Worm (Caenorhabditis elegans) whole organism, mixed stage, embryonic: ENCODE measurements around the gene smz-1.

Experiments used
- ceh-83 ChIP-seq: fragments of 200-800 bp; sonication (Bioruptor generic); optimal IDR thresholded peaks from 2 replicates; lab custom pipeline; 2018; ENCODE audit warnings: mild to moderate bottlenecking, missing genetic modification characterization, missing compliant biosample characterization
- ces-1 ChIP-seq: fragments of 150-350 bp; optimal IDR thresholded peaks from 2 replicates; lab custom pipeline; 2014; ENCODE audit warnings: missing biosample characterization, missing genetic modification reagents, missing genetic modification characterization
- elt-3 ChIP-seq: fragments of 150-350 bp; optimal IDR thresholded peaks from 2 replicates; lab custom pipeline; 2014; ENCODE audit warnings: missing biosample characterization, missing genetic modification characterization
- ham-2 ChIP-seq: fragments of 200-800 bp; sonication (Bioruptor generic); optimal IDR thresholded peaks from 2 replicates; lab custom pipeline; 2018; ENCODE audit warnings: mild to moderate bottlenecking, missing genetic modification characterization, missing compliant biosample characterization
- mep-1 ChIP-seq: fragments of 150-350 bp; optimal IDR thresholded peaks from 2 replicates; lab custom pipeline; 2017; ENCODE audit warnings: missing biosample characterization, missing genetic modification reagents, missing genetic modification characterization, inconsistent platforms
- nhr-12 ChIP-seq: fragments of 150-350 bp; optimal IDR thresholded peaks from 2 replicates; lab custom pipeline; 2014; ENCODE audit warnings: missing biosample characterization, missing genetic modification characterization
- nhr-28 ChIP-seq: fragments of 150-350 bp; optimal IDR thresholded peaks from 2 replicates; lab custom pipeline; 2014; ENCODE audit warnings: missing biosample characterization, missing genetic modification characterization
- nhr-76 ChIP-seq: sonication (generic microtip); optimal IDR thresholded peaks from 2 replicates; lab custom pipeline; 2017; ENCODE audit warnings: missing biosample characterization, missing genetic modification characterization
- unc-62 ChIP-seq: fragments of 150-350 bp; optimal IDR thresholded peaks from 2 replicates; lab custom pipeline; 2014; ENCODE audit warnings: missing biosample characterization, missing genetic modification reagents, missing genetic modification characterization
- ztf-11 ChIP-seq: fragments of 150-350 bp; optimal IDR thresholded peaks from 2 replicates; lab custom pipeline; 2014; ENCODE audit warnings: missing biosample characterization, missing genetic modification characterization

DNA sequence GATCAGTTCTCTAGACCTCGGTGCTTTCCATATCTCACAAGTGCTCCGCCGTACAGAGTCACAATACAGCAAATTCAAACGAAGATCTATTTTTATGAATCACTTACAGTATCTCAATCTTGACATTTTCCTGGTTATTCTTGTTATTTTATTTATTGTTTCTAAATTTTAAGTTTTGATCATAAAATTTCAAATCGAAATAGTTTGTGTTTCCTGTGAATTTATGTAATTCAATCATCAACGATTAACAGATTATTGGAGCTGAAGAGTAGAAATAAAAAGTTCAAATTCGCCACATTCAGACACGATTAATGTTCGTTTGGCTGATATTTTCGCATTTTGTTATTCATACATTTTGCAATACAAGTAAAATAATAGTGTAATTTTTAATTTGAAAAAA lies 22.5 kb upstream of the smz-1 start, which contains the start of gene clec-184:
- no peak for TF ChIP-seq ztf-11
- no peak for TF ChIP-seq unc-62 (GFP tag; lab: Kevin White, UChicago)
- TF ChIP-seq mep-1: no peak
- TF ChIP-seq ceh-83: no peak
- no peak for TF ChIP-seq elt-3
- TF ChIP-seq ces-1 (GFP tag; lab: Kevin White, UChicago): no peak
- no peak for TF ChIP-seq ham-2
- TF ChIP-seq nhr-76 (tag; lab: Kevin White, UChicago): no peak
- no peak for TF ChIP-seq nhr-12 (tag; lab: Kevin White, UChicago)
- TF ChIP-seq nhr-28: no peak
